Fruit fly (Drosophila melanogaster): ENCODE measurements around the gene CG11586.
A peak's percentile ranks its signal among the peaks of the same experiment; 100 is the strongest.

The CG11586 gene

DNA sequence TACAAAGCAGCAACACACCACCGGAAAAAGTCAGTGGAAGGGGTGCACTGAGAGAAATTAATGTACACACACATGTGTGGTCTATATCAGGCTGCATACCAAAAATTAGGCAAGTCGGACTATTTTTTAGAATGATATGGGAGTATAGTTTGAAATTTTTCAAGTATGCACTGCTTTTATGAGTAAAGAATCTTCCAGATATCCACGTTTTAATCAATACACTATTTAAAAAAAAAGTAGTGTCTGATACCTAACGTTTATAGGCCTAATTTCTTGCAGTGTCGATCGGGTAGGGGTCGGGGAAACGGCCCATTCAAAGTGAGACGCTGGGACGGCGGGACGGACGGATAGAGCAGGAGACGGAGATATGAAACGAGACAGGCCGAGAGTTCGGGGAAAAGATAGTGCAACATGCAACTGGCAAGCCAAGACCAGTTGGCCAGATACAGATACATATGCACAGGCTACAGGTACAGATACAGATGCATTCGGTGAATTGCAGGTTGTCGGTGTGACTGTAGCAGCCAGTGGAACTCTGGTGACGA is 31.8 kb downstream of the CG11586 start (continued):
- TF ChIP-seq fu2 (GFP tag; optimal IDR thresholded peaks at IDR 0.05) (peak; percentile 68), wek (GFP tag; optimal IDR thresholded peaks at IDR 0.05) (peak; percentile 78), dpn (GFP tag; optimal IDR thresholded peaks at IDR 0.05) (peak; percentile 91 to 93), CG18262 (tag; optimal IDR thresholded peaks at IDR 0.05) (peak; percentile 98), tgo (GFP tag; IDR thresholded peaks at IDR 0.05) (peak; percentile 88), pzg (GFP tag; optimal IDR thresholded peaks at IDR 0.05) (no peak), CG2129 (GFP tag; IDR thresholded peaks at IDR 0.05; ENCODE audit: partially characterized antibody) (no peak), cwo (GFP tag; optimal IDR thresholded peaks at IDR 0.05) (peak; percentile 72), CG30403 (GFP tag; optimal IDR thresholded peaks at IDR 0.05) (peak; percentile 94), bsh (GFP tag; optimal IDR thresholded peaks at IDR 0.05) (peak; percentile 87 to 96), oc (tag; optimal IDR thresholded peaks at IDR 0.05) (peak; percentile 91), salm (tag; optimal IDR thresholded peaks at IDR 0.05) (peak; percentile 91), bcd (GFP tag; optimal IDR thresholded peaks at IDR 0.05) (peak; percentile 92), Rfx (GFP tag; IDR thresholded peaks at IDR 0.05) (peak; percentile 69), pb (GFP tag; optimal IDR thresholded peaks at IDR 0.05) (peak; percentile 92), Pdp1 (GFP tag; optimal IDR thresholded peaks at IDR 0.05) (peak; percentile 90), NfI (GFP tag; optimal IDR thresholded peaks at IDR 0.05) (peak; percentile 82), HLH4C (GFP tag; IDR thresholded peaks at IDR 0.05; ENCODE audit: partially characterized antibody) (no peak), amos (GFP tag; IDR thresholded peaks at IDR 0.05; ENCODE audit: partially characterized antibody) (no peak), psq (GFP tag; optimal IDR thresholded peaks at IDR 0.05) (peak; percentile 77), yki (optimal IDR thresholded peaks at IDR 0.05) (no peak), CG9876 (GFP tag; optimal IDR thresholded peaks at IDR 0.05) (peak; percentile 77), ap (GFP tag; IDR thresholded peaks at IDR 0.05) (peak; percentile 89), ranshi (GFP tag; IDR thresholded peaks at IDR 0.05) (peak; percentile 82), zen2 (GFP tag; IDR thresholded peaks at IDR 0.05; ENCODE audit: partially characterized antibody) (no peak), ara (GFP tag; IDR thresholded peaks at IDR 0.05) (peak; percentile 93), cg (GFP tag; optimal IDR thresholded peaks at IDR 0.05) (peak; percentile 69), MTF-1 (GFP tag; optimal IDR thresholded peaks at IDR 0.05; ENCODE audit: borderline replicate concordance) (peak; percentile 79), shn (GFP tag; optimal IDR thresholded peaks at IDR 0.05) (peak; percentile 95), CG30431 (GFP tag; optimal IDR thresholded peaks at IDR 0.05) (peak; percentile 94), al (GFP tag; IDR thresholded peaks at IDR 0.05) (0 out of 2 replicates have a peak, but pooled peaks have one; percentile 15), emc (GFP tag; optimal IDR thresholded peaks at IDR 0.05) (peak; percentile 62), CG10366 (GFP tag; IDR thresholded peaks at IDR 0.05) (peak; percentile 83), aop (GFP tag; IDR thresholded peaks at IDR 0.05) (peak; percentile 73; the same call in 1 of the 2 replicates), NC2α (GFP tag; optimal IDR thresholded peaks at IDR 0.05) (peak; percentile 93), Bdp1 (GFP tag; optimal IDR thresholded peaks at IDR 0.05) (peak; percentile 84), dimm (GFP tag; IDR thresholded peaks at IDR 0.05) (peak; percentile 71), H2.0 (GFP tag; IDR thresholded peaks at IDR 0.05) (peak; percentile 78), croc (GFP tag; conservative IDR thresholded peaks at IDR 0.05) (peak; percentile 95), CG10147 (GFP tag; optimal IDR thresholded peaks at IDR 0.05) (peak; percentile 75), her (GFP tag; optimal IDR thresholded peaks at IDR 0.05) (peak; percentile 79), CG17361 (GFP tag; IDR thresholded peaks at IDR 0.05) (peak; percentile 97), Adf1 (GFP tag; IDR thresholded peaks at IDR 0.05) (no peak), maf-S (GFP tag; optimal IDR thresholded peaks at IDR 0.05) (peak; percentile 82), bowl (GFP tag; IDR thresholded peaks at IDR 0.05) (peak; percentile 73), tll (GFP tag; optimal IDR thresholded peaks at IDR 0.05) (peak; percentile 85 to 93), D19B (GFP tag; optimal IDR thresholded peaks at IDR 0.05) (no peak), CG6175 (GFP tag; IDR thresholded peaks at IDR 0.05) (no peak), CG13894 (tag; optimal IDR thresholded peaks at IDR 0.05) (no peak), ttk (GFP tag; IDR thresholded peaks at IDR 0.05) (peak; percentile 88)

Data from whole organism, embryonic.